Fruit fly (Drosophila melanogaster) whole organism, wandering third instar larva: ENCODE results near the gene CG12661.

Source experiments
- Abd-B ChIP-seq: fragments of >200 bp; optimal IDR thresholded peaks from 2 replicates; lab custom pipeline; 2017; ENCODE audit warnings: missing biosample characterization, missing genetic modification characterization
- CG32264 ChIP-seq: fragments of 200-800 bp; sonication (Bioruptor generic); optimal IDR thresholded peaks from 2 replicates; lab custom pipeline; 2016; ENCODE audit warnings: missing biosample characterization, missing genetic modification characterization
- CG9705 ChIP-seq: fragments of 200-800 bp; sonication (Bioruptor generic); optimal IDR thresholded peaks from 2 replicates; lab custom pipeline; 2018; ENCODE audit warnings: missing biosample characterization, mild to moderate bottlenecking, missing genetic modification characterization
- Dfd ChIP-seq: fragments of >200 bp; optimal IDR thresholded peaks from 2 replicates; lab custom pipeline; 2017; ENCODE audit warnings: missing biosample characterization, missing genetic modification characterization
- GATAd ChIP-seq: sonication (Bioruptor generic); optimal IDR thresholded peaks from 2 replicates; lab custom pipeline; 2016; ENCODE audit warnings: missing biosample characterization, missing genetic modification characterization
- HLH106 ChIP-seq: fragments of 200-800 bp; optimal IDR thresholded peaks from 3 replicates; lab custom pipeline; 2019; ENCODE audit warnings: missing biosample characterization, mild to moderate bottlenecking, missing genetic modification characterization, moderate library complexity
- Jra ChIP-seq: sonication (Bioruptor generic); optimal IDR thresholded peaks from 2 replicates; lab custom pipeline; 2016; ENCODE audit warnings: missing biosample characterization, missing genetic modification characterization
- Myc ChIP-seq: fragments of >200 bp; optimal IDR thresholded peaks from 2 replicates; lab custom pipeline; 2017
- N ChIP-seq: fragments of >200 bp; optimal IDR thresholded peaks from 2 replicates; lab custom pipeline; 2018; ENCODE audit warnings: missing biosample characterization, missing external identifiers, missing genetic modification characterization
- OdsH ChIP-seq: fragments of 200-800 bp; sonication (Bioruptor generic); optimal IDR thresholded peaks from 2 replicates; lab custom pipeline; 2016; ENCODE audit warnings: missing biosample characterization, mild to moderate bottlenecking, missing genetic modification characterization
- Rel ChIP-seq, 2 experiments: fragments of 200-800 bp; sonication (Bioruptor generic) in 1 of 2; optimal IDR thresholded peaks; 2 replicates in 1 of 2; 3 replicates in 1 of 2; lab custom pipeline; 2016 to 2019; ENCODE audit warnings: mild to moderate bottlenecking in 2 of 2, missing biosample characterization in 2 of 2, missing genetic modification characterization in 2 of 2, moderate library complexity in 1 of 2
- Sp1 ChIP-seq: fragments of 200-800 bp; sonication (Bioruptor generic); optimal IDR thresholded peaks from 3 replicates; lab custom pipeline; 2019; ENCODE audit warnings: missing biosample characterization, mild to moderate bottlenecking, missing genetic modification characterization, moderate library complexity
- Vsx2 ChIP-seq: fragments of 200-300, 225-300 bp; sonication (Bioruptor generic); optimal IDR thresholded peaks from 2 replicates; lab custom pipeline; 2018; ENCODE audit warnings: missing biosample characterization, missing genetic modification characterization; ENCODE audit not compliant: partially characterized antibody
- br ChIP-seq: fragments of 200-800 bp; sonication (Bioruptor generic); optimal IDR thresholded peaks from 2 replicates; lab custom pipeline; 2016; ENCODE audit warnings: missing biosample characterization, missing genetic modification characterization
- brk ChIP-seq: fragments of 200-800 bp; sonication (Bioruptor generic); optimal IDR thresholded peaks from 2 replicates; lab custom pipeline; 2016; ENCODE audit warnings: missing biosample characterization, mild to moderate bottlenecking, missing genetic modification characterization
- dl ChIP-seq, 2 experiments: fragments of 175-275, 200-275 bp in 1 of 2; fragments of 200-275 bp in 1 of 2; sonication (Bioruptor generic); optimal IDR thresholded peaks; lab custom pipeline; 2018; ENCODE audit warnings: mild to moderate bottlenecking in 2 of 2, missing biosample characterization in 2 of 2, missing genetic modification characterization in 2 of 2, moderate library complexity in 2 of 2; ENCODE audit not compliant: partially characterized antibody in 2 of 2, insufficient read depth in 1 of 2
- dmrt93B ChIP-seq: fragments of 200-800 bp; sonication (Bioruptor generic); optimal IDR thresholded peaks from 2 replicates; lab custom pipeline; 2018; ENCODE audit warnings: missing biosample characterization, mild to moderate bottlenecking, missing genetic modification characterization
- dsf ChIP-seq: sonication (Bioruptor generic); optimal IDR thresholded peaks from 2 replicates; lab custom pipeline; 2016; ENCODE audit warnings: missing biosample characterization, missing genetic modification characterization, borderline replicate concordance
- ey ChIP-seq: fragments of 200-800 bp; sonication (Bioruptor generic); optimal IDR thresholded peaks from 2 replicates; lab custom pipeline; 2016; ENCODE audit warnings: missing biosample characterization, missing genetic modification characterization
- foxo ChIP-seq, 2 experiments: fragments of 200-800 bp; sonication (Bioruptor generic); optimal IDR thresholded peaks; 2 replicates in 1 of 2; 3 replicates in 1 of 2; lab custom pipeline; 2016 to 2017; ENCODE audit warnings: missing biosample characterization in 2 of 2, missing genetic modification characterization in 2 of 2
- fru ChIP-seq: fragments of 200-800 bp; sonication (Bioruptor generic); optimal IDR thresholded peaks from 3 replicates; lab custom pipeline; 2016; ENCODE audit warnings: missing biosample characterization, mild to moderate bottlenecking, missing genetic modification characterization
- h ChIP-seq: fragments of 200-800 bp; sonication (Bioruptor generic); optimal IDR thresholded peaks from 3 replicates; lab custom pipeline; 2016; ENCODE audit warnings: missing biosample characterization, mild to moderate bottlenecking, missing genetic modification characterization
- jim ChIP-seq: fragments of 175-275, 200-325 bp; sonication (Bioruptor generic); optimal IDR thresholded peaks from 2 replicates; lab custom pipeline; 2016; ENCODE audit warnings: missing biosample characterization, mild to moderate bottlenecking, missing genetic modification characterization
- lola ChIP-seq: fragments of >200 bp; optimal IDR thresholded peaks from 2 replicates; lab custom pipeline; 2017; ENCODE audit warnings: missing biosample characterization, missing genetic modification characterization
- pan ChIP-seq: fragments of >200 bp; optimal IDR thresholded peaks from 2 replicates; lab custom pipeline; 2017
- psq ChIP-seq: fragments of 200-800 bp; sonication (Bioruptor generic); optimal IDR thresholded peaks from 3 replicates; lab custom pipeline; 2017; ENCODE audit warnings: missing biosample characterization, mild to moderate bottlenecking, missing genetic modification characterization, moderate library complexity
- rgr ChIP-seq: fragments of 200-800 bp; sonication (Bioruptor generic); optimal IDR thresholded peaks from 3 replicates; lab custom pipeline; 2016; ENCODE audit warnings: missing biosample characterization, mild to moderate bottlenecking, missing genetic modification characterization
- sv ChIP-seq: fragments of 200-800 bp; sonication (Bioruptor generic); optimal IDR thresholded peaks from 3 replicates; lab custom pipeline; 2016; ENCODE audit warnings: missing biosample characterization, missing genetic modification characterization
- tai ChIP-seq: sonication (Bioruptor generic); optimal IDR thresholded peaks from 2 replicates; lab custom pipeline; 2016; ENCODE audit warnings: missing biosample characterization, missing genetic modification characterization
- woc ChIP-seq: sonication (Bioruptor generic); optimal IDR thresholded peaks from 2 replicates; lab custom pipeline; 2016; ENCODE audit warnings: missing biosample characterization, mild to moderate bottlenecking, missing genetic modification characterization

CG12661 gene

dm6 chrX:8923587-8923986 is at the start of gene CG12661, which contains the start of gene CG43255:
CG12661 (minus strand) TSS chrX:8923687.
CG43255 (plus strand) TSS chrX:8923960.
- no peak for TF ChIP-seq sv (GFP tag; lab: Kevin White, UChicago)
- TF ChIP-seq tai (GFP tag; lab: Kevin White, UChicago): no peak
- TF ChIP-seq pan (lab: Kevin White, UChicago): no peak
- no peak for TF ChIP-seq lola (GFP tag; lab: Kevin White, UChicago)
- TF ChIP-seq N (GFP tag; lab: Kevin White, UChicago): no peak
- TF ChIP-seq woc (GFP tag; lab: Kevin White, UChicago): no peak
- no peak for TF ChIP-seq jim
- TF ChIP-seq dsf: no peak
- TF ChIP-seq rgr: no peak
- TF ChIP-seq dl (GFP tag; optimal IDR thresholded peaks at IDR 0.05; lab: Kevin White, UChicago; ENCODE audit: insufficient read depth in 1 of 2, partially characterized antibody in 2 of 2): no peak

dm6 chrX:8973136-8973535 is 49.6 kb upstream of the CG12661 start:
- peak; percentile 9 for TF ChIP-seq Sp1 (GFP tag; lab: Kevin White, UChicago)
- TF ChIP-seq CG32264 (GFP tag; lab: Kevin White, UChicago): no peak
- TF ChIP-seq Jra: no peak
- no peak for TF ChIP-seq jim
- peak; percentile 51 for TF ChIP-seq h (GFP tag; lab: Kevin White, UChicago)
- no peak for TF ChIP-seq CG9705 (GFP tag; lab: Kevin White, UChicago)
- TF ChIP-seq HLH106 (tag; lab: Kevin White, UChicago): peak; percentile 56
- no peak for TF ChIP-seq Myc (lab: Kevin White, UChicago)
- no peak for TF ChIP-seq dl (GFP tag; optimal IDR thresholded peaks at IDR 0.05; lab: Kevin White, UChicago; ENCODE audit: insufficient read depth in 1 of 2, partially characterized antibody in 2 of 2)
- TF ChIP-seq OdsH (GFP tag; lab: Kevin White, UChicago): peak; percentile 33
- no peak for TF ChIP-seq Abd-B (GFP tag; lab: Kevin White, UChicago)
- peak; percentile 63 for TF ChIP-seq fru (GFP tag; lab: Kevin White, UChicago)
- TF ChIP-seq foxo (GFP tag; optimal IDR thresholded peaks at IDR 0.05; lab: Kevin White, UChicago): peak in 1 of 2 experiments; percentile 56
- TF ChIP-seq psq (GFP tag; lab: Kevin White, UChicago): peak; percentile 34
- TF ChIP-seq br (GFP tag; lab: Kevin White, UChicago): peak; percentile 22
- peak; percentile 39 for TF ChIP-seq ey (GFP tag; lab: Kevin White, UChicago)
- TF ChIP-seq woc (GFP tag; lab: Kevin White, UChicago): no peak
- peak; percentile 43 for TF ChIP-seq rgr
- no peak for TF ChIP-seq dmrt93B (GFP tag; lab: Kevin White, UChicago)
- TF ChIP-seq dsf: no peak
- no peak for TF ChIP-seq tai (GFP tag; lab: Kevin White, UChicago)
- TF ChIP-seq Rel (GFP tag; optimal IDR thresholded peaks at IDR 0.05; lab: Kevin White, UChicago): no peak
- no peak for TF ChIP-seq Rel (tag; optimal IDR thresholded peaks at IDR 0.05; lab: Kevin White, UChicago)
- no peak for TF ChIP-seq GATAd (GFP tag; lab: Kevin White, UChicago)
- TF ChIP-seq, all 38 proteins: peak for 10

dm6 chrX:8958261-8958660 is 34.8 kb upstream of the CG12661 start:
- TF ChIP-seq jim (no peak), Dfd (peak; percentile 33), rgr (no peak), dl (GFP tag; optimal IDR thresholded peaks at IDR 0.05; lab: Kevin White, UChicago; ENCODE audit: insufficient read depth in 1 of 2, partially characterized antibody in 2 of 2) (no peak), Vsx2 (GFP tag; lab: Kevin White, UChicago) (no peak), brk (GFP tag; lab: Kevin White, UChicago) (no peak)

dm6 chrX:8924778-8925177 is 1.3 kb upstream of the CG12661 start:
- TF ChIP-seq h (GFP tag; lab: Kevin White, UChicago) (no peak), jim (no peak), GATAd (GFP tag; lab: Kevin White, UChicago) (no peak), psq (GFP tag; lab: Kevin White, UChicago) (no peak)

- TF ChIP-seq brk (GFP tag; lab: Kevin White, UChicago) (no peak), Myc (lab: Kevin White, UChicago) (no peak), jim (no peak), dl (GFP tag; optimal IDR thresholded peaks at IDR 0.05; lab: Kevin White, UChicago; ENCODE audit: insufficient read depth in 1 of 2, partially characterized antibody in 2 of 2) (no peak), h (GFP tag; lab: Kevin White, UChicago) (no peak), rgr (no peak), dmrt93B (GFP tag; lab: Kevin White, UChicago) (no peak), N (GFP tag; lab: Kevin White, UChicago) (no peak), Rel (GFP tag; optimal IDR thresholded peaks at IDR 0.05; lab: Kevin White, UChicago) (no peak), Rel (tag; optimal IDR thresholded peaks at IDR 0.05; lab: Kevin White, UChicago) (no peak), OdsH (GFP tag; lab: Kevin White, UChicago) (no peak)
These were observed 11.6 kb downstream of the CG12661 start for dm6 chrX:8911878-8912277.
